Worm (Caenorhabditis elegans) whole organism, L2 larva: ENCODE data around the gene sdz-1.

Experiments
- C34F6.9 ChIP-seq: fragments of 150-350 bp; optimal IDR thresholded peaks from 2 replicates; lab custom pipeline; 2014; ENCODE audit warnings: missing biosample characterization, missing genetic modification characterization
- F13H6.1 ChIP-seq: sonication (generic microtip); optimal IDR thresholded peaks from 2 replicates; lab custom pipeline; 2016; ENCODE audit warnings: missing genetic modification characterization, missing compliant biosample characterization
- Y55F3AM.14 ChIP-seq: fragments of 200-800 bp; sonication (Bioruptor generic); optimal IDR thresholded peaks from 2 replicates; lab custom pipeline; 2018; ENCODE audit warnings: mild to moderate bottlenecking, missing genetic modification characterization, missing compliant biosample characterization
- alr-1 ChIP-seq: fragments of 150-350 bp; optimal IDR thresholded peaks from 2 replicates; lab custom pipeline; 2014; ENCODE audit warnings: missing biosample characterization, missing genetic modification characterization
- aly-2 ChIP-seq: fragments of 150-350 bp; optimal IDR thresholded peaks from 2 replicates; lab custom pipeline; 2014; ENCODE audit warnings: missing biosample characterization, missing genetic modification characterization
- ama-1 ChIP-seq: fragments of 150-350 bp; optimal IDR thresholded peaks from 2 replicates; lab custom pipeline; 2018; ENCODE audit warnings: inconsistent platforms
- blmp-1 ChIP-seq: sonication (generic microtip); optimal IDR thresholded peaks from 2 replicates; lab custom pipeline; 2017; ENCODE audit warnings: missing genetic modification characterization, mild to moderate bottlenecking, missing compliant biosample characterization, antibody characterized with exemption, moderate library complexity; ENCODE audit not compliant: insufficient read depth
- ceh-16 ChIP-seq: fragments of 150-350 bp; optimal IDR thresholded peaks from 2 replicates; lab custom pipeline; 2014; ENCODE audit warnings: missing biosample characterization, missing genetic modification characterization
- crh-2 ChIP-seq: sonication (generic microtip); optimal IDR thresholded peaks from 2 replicates; lab custom pipeline; 2017; ENCODE audit warnings: missing biosample characterization, missing genetic modification characterization
- dmd-4 ChIP-seq: sonication (generic microtip); optimal IDR thresholded peaks from 2 replicates; lab custom pipeline; 2017; ENCODE audit warnings: missing biosample characterization, missing genetic modification characterization
- egl-27 ChIP-seq: sonication (generic microtip); optimal IDR thresholded peaks from 3 replicates; lab custom pipeline; 2017; ENCODE audit warnings: missing biosample characterization, missing genetic modification reagents, missing genetic modification characterization
- elt-3 ChIP-seq: sonication (generic microtip); optimal IDR thresholded peaks from 2 replicates; lab custom pipeline; 2017; ENCODE audit warnings: missing biosample characterization, missing genetic modification characterization
- fos-1 ChIP-seq: fragments of 150-350 bp; optimal IDR thresholded peaks from 2 replicates; lab custom pipeline; 2014; ENCODE audit warnings: missing biosample characterization, missing genetic modification characterization
- gmeb-1 ChIP-seq: fragments of 150-350 bp; optimal IDR thresholded peaks from 2 replicates; lab custom pipeline; 2014; ENCODE audit warnings: missing biosample characterization, missing genetic modification characterization
- lin-11 ChIP-seq: fragments of 150-350 bp; sonication (generic microtip); optimal IDR thresholded peaks from 2 replicates; lab custom pipeline; 2014; ENCODE audit warnings: missing biosample characterization, missing genetic modification characterization, inconsistent platforms, mixed read lengths
- lin-13 ChIP-seq: fragments of 150-350 bp; optimal IDR thresholded peaks from 2 replicates; lab custom pipeline; 2014; ENCODE audit warnings: missing biosample characterization, missing genetic modification reagents, missing genetic modification characterization
- lin-39 ChIP-seq: fragments of 150-350 bp; optimal IDR thresholded peaks from 2 replicates; lab custom pipeline; 2014; ENCODE audit warnings: missing biosample characterization, missing genetic modification reagents, missing genetic modification characterization
- lsy-2 ChIP-seq, 2 experiments: fragments of 150-350 bp in 1 of 2; sonication (generic microtip) in 1 of 2; optimal IDR thresholded peaks; 2 replicates each; lab custom pipeline; 2014 to 2017; ENCODE audit warnings: missing biosample characterization in 2 of 2, missing genetic modification characterization in 2 of 2
- nhr-10 ChIP-seq: sonication (generic microtip); optimal IDR thresholded peaks from 2 replicates; lab custom pipeline; 2017; ENCODE audit warnings: missing biosample characterization, missing genetic modification characterization
- nhr-12 ChIP-seq: fragments of 150-350 bp; optimal IDR thresholded peaks from 2 replicates; lab custom pipeline; 2014; ENCODE audit warnings: missing biosample characterization, missing genetic modification characterization
- nhr-129 ChIP-seq: fragments of 150-350 bp; optimal IDR thresholded peaks from 2 replicates; lab custom pipeline; 2014; ENCODE audit warnings: missing biosample characterization, missing genetic modification characterization
- nhr-21 ChIP-seq: fragments of 150-350 bp; optimal IDR thresholded peaks from 2 replicates; lab custom pipeline; 2014; ENCODE audit warnings: missing biosample characterization, missing genetic modification characterization
- nhr-23 ChIP-seq: fragments of 150-350 bp; optimal IDR thresholded peaks from 2 replicates; lab custom pipeline; 2014; ENCODE audit warnings: missing biosample characterization, missing genetic modification reagents, missing genetic modification characterization
- nhr-237 ChIP-seq: fragments of 150-350 bp; optimal IDR thresholded peaks from 2 replicates; lab custom pipeline; 2014; ENCODE audit warnings: missing biosample characterization, missing genetic modification characterization
- nhr-25 ChIP-seq: fragments of 150-350 bp; sonication (generic microtip); optimal IDR thresholded peaks from 3 replicates; lab custom pipeline; 2014; ENCODE audit warnings: missing biosample characterization, missing genetic modification characterization
- nhr-77 ChIP-seq: fragments of 150-350 bp; optimal IDR thresholded peaks from 2 replicates; lab custom pipeline; 2014; ENCODE audit warnings: missing biosample characterization, missing genetic modification characterization
- peb-1 ChIP-seq: fragments of 150-350 bp; optimal IDR thresholded peaks from 2 replicates; lab custom pipeline; 2014; ENCODE audit warnings: missing biosample characterization, missing genetic modification characterization
- sem-4 ChIP-seq: fragments of 150-350 bp; optimal IDR thresholded peaks from 2 replicates; lab custom pipeline; 2014; ENCODE audit warnings: missing biosample characterization, missing genetic modification reagents, missing genetic modification characterization
- skn-1 ChIP-seq: sonication (generic microtip); optimal IDR thresholded peaks from 2 replicates; lab custom pipeline; 2017; ENCODE audit warnings: missing biosample characterization, missing genetic modification characterization
- sma-3 ChIP-seq: sonication (generic microtip); optimal IDR thresholded peaks from 2 replicates; lab custom pipeline; 2016; ENCODE audit warnings: missing genetic modification reagents, missing genetic modification characterization, missing compliant biosample characterization
- sma-9 ChIP-seq, 2 experiments: fragments of 150-350 bp in 1 of 2; sonication (generic microtip) in 1 of 2; optimal IDR thresholded peaks; 2 replicates each; lab custom pipeline; 2014 to 2016; ENCODE audit warnings: missing genetic modification characterization in 2 of 2, mild to moderate bottlenecking in 1 of 2, missing biosample characterization in 1 of 2, missing compliant biosample characterization in 1 of 2, missing genetic modification reagents in 1 of 2, moderate library complexity in 1 of 2
- unc-55 ChIP-seq: fragments of 150-350 bp; sonication (generic microtip); optimal IDR thresholded peaks from 3 replicates; lab custom pipeline; 2014; ENCODE audit warnings: missing biosample characterization, missing genetic modification reagents, missing genetic modification characterization
- ztf-11 ChIP-seq: sonication (generic microtip); optimal IDR thresholded peaks from 2 replicates; lab custom pipeline; 2017; ENCODE audit warnings: missing biosample characterization, missing genetic modification characterization
- ztf-4 ChIP-seq: fragments of 150-350 bp; optimal IDR thresholded peaks from 2 replicates; lab custom pipeline; 2014; ENCODE audit warnings: missing biosample characterization, missing genetic modification characterization

sdz-1 gene

ce11 chrIII:8657676-8658366 is 42.3 kb downstream of the sdz-1 start:
- TF ChIP-seq nhr-77 (tag; lab: Kevin White, UChicago), result no peak
- TF ChIP-seq ztf-11, result no peak
- TF ChIP-seq nhr-237, result no peak

ce11 chrIII:8656957-8657356 is 43.2 kb downstream of the sdz-1 start:
- TF ChIP-seq nhr-10 (no peak), sma-9 (GFP tag; optimal IDR thresholded peaks at IDR 0.05; lab: Kevin White, UChicago) (peak; percentile 90), sma-9 (tag; optimal IDR thresholded peaks at IDR 0.05; lab: Kevin White, UChicago) (no peak), crh-2 (tag; lab: Kevin White, UChicago) (peak; percentile 68), lin-11 (tag; lab: Kevin White, UChicago) (no peak), nhr-21 (tag; lab: Kevin White, UChicago) (no peak), F13H6.1 (tag; lab: Kevin White, UChicago) (peak; percentile 53), sma-3 (peak; percentile 55), nhr-12 (tag; lab: Kevin White, UChicago) (no peak), skn-1 (peak; percentile 60), fos-1 (tag; lab: Kevin White, UChicago) (peak; percentile 76), ceh-16 (tag; lab: Kevin White, UChicago) (no peak), alr-1 (tag; lab: Kevin White, UChicago) (no peak), Y55F3AM.14 (GFP tag; lab: Kevin White, UChicago) (no peak), ztf-11 (no peak), lsy-2 (tag; optimal IDR thresholded peaks at IDR 0.05; lab: Kevin White, UChicago) (peak in 1 of 2 experiments; percentile 8), ztf-4 (tag; lab: Kevin White, UChicago) (no peak), sem-4 (tag; lab: Kevin White, UChicago) (no peak), peb-1 (no peak), egl-27 (no peak), nhr-23 (tag; lab: Kevin White, UChicago) (no peak), ama-1 (no peak), gmeb-1 (tag; lab: Kevin White, UChicago) (peak; percentile 55)

- no peak for TF ChIP-seq lin-39 (tag; lab: Kevin White, UChicago)
- TF ChIP-seq crh-2 (tag; lab: Kevin White, UChicago), result peak; percentile 71
- TF ChIP-seq, all 48 proteins: peak for 1
These were observed 44.1 kb downstream of the sdz-1 start for ce11 chrIII:8656055-8656454.

- TF ChIP-seq sma-9 (GFP tag; optimal IDR thresholded peaks at IDR 0.05; lab: Kevin White, UChicago) (peak; percentile 11), sma-9 (tag; optimal IDR thresholded peaks at IDR 0.05; lab: Kevin White, UChicago) (no peak), nhr-25 (tag; lab: Kevin White, UChicago) (peak; percentile 55), dmd-4 (tag; lab: Kevin White, UChicago) (no peak), sma-3 (peak; percentile 50), F13H6.1 (tag; lab: Kevin White, UChicago) (peak; percentile 1), ztf-4 (tag; lab: Kevin White, UChicago) (no peak)
These were observed 44.7 kb downstream of the sdz-1 start for ce11 chrIII:8655412-8655811.

ce11 chrIII:8654400-8654980 is 45.6 kb downstream of the sdz-1 start:
- TF ChIP-seq crh-2 (tag; lab: Kevin White, UChicago) (peak; percentile 65), sma-9 (GFP tag; optimal IDR thresholded peaks at IDR 0.05; lab: Kevin White, UChicago) (peak; percentile 56), sma-9 (tag; optimal IDR thresholded peaks at IDR 0.05; lab: Kevin White, UChicago) (no peak), nhr-237 (no peak), ama-1 (no peak), nhr-25 (tag; lab: Kevin White, UChicago) (no peak), ztf-4 (tag; lab: Kevin White, UChicago) (peak; percentile 36), lin-13 (peak; percentile 12), blmp-1 (tag; lab: Kevin White, UChicago) (peak; percentile 31), nhr-129 (tag; lab: Kevin White, UChicago) (peak; percentile 33), elt-3 (no peak), lsy-2 (tag; optimal IDR thresholded peaks at IDR 0.05; lab: Kevin White, UChicago) (peak in 1 of 2 experiments; percentile 40), C34F6.9 (tag; lab: Kevin White, UChicago) (peak; percentile 25), sem-4 (tag; lab: Kevin White, UChicago) (peak; percentile 17), aly-2 (tag; lab: Kevin White, UChicago) (no peak), F13H6.1 (tag; lab: Kevin White, UChicago) (peak; percentile 73), unc-55 (GFP tag; lab: Kevin White, UChicago) (peak; percentile 3)
